Worm (Caenorhabditis elegans): Measurements from ENCODE around the gene sri-73.

DNA sequence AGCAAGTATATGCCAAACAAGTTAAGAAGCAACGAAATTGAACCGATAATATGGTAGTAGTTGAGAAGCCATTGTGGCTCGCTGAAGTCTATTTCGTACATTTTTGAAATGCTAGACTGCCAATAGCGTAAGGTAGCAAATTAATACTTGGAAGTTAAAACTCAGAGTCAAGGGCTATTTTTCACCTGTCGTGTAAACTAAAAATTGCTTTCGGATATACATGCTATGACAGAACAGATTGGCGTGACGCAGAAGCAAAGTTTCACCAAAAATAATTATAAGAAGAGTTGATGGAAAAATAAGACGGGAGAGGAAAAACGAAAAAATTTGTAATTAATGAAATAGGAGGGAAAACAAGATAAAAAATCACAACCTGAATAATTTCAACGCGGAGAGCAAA is at the start of gene sri-73:
- no peak for TF ChIP-seq hlh-6 (tag; optimal IDR thresholded peaks at IDR 0.05)
- TF ChIP-seq nhr-232 (tag; optimal IDR thresholded peaks at IDR 0.05), result no peak
- TF ChIP-seq mec-3 (tag; optimal IDR thresholded peaks at IDR 0.05; ENCODE audit: borderline replicate concordance), result no peak
- TF ChIP-seq pqm-1 (tag; optimal IDR thresholded peaks at IDR 0.05), result no peak
- TF ChIP-seq ama-1 (optimal IDR thresholded peaks at IDR 0.05), result no peak
- TF ChIP-seq ceh-31 (tag; optimal IDR thresholded peaks at IDR 0.05), result no peak
- no peak for TF ChIP-seq unc-3 (GFP tag; conservative IDR thresholded peaks at IDR 0.05)
- no peak for TF ChIP-seq unc-3 (tag; optimal IDR thresholded peaks at IDR 0.05)
- TF ChIP-seq ceh-24 (tag; optimal IDR thresholded peaks at IDR 0.05), result no peak
- TF ChIP-seq madf-2 (tag; optimal IDR thresholded peaks at IDR 0.05), result no peak
- no peak for TF ChIP-seq unc-55 (GFP tag; optimal IDR thresholded peaks at IDR 0.05)
- no peak for TF ChIP-seq C08G9.2 (tag; optimal IDR thresholded peaks at IDR 0.05)
